Fruit fly (Drosophila melanogaster): ENCODE data around the gene Tengl2.

The Tengl2 gene

DNA sequence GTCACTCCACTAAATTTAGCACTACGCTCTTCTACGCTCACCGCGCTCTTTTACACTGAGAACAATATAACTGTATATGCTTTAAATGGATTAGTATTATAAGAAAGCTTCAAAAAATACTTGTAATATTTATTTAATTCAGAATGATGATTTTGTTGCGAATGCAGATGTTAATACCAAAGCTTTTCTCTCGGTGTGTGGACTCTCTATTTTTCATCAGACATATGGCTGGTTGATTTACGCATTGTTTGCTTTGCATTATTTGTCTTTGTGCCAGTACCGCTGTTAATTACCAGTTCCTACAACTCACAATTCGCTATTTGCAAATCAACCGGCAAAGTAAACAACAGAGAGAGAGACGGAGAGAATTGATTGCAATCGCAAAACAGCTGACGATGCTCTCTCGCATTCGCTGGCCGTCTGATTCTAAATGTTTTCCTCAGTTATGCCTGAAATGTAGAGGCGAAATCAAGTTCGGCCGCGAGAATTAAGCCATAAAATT lies 17.5 kb downstream of the Tengl2 start:
- TF ChIP-seq Hr39 (GFP tag; optimal IDR thresholded peaks at IDR 0.05) (peak; percentile 97), CG6808 (GFP tag; optimal IDR thresholded peaks at IDR 0.05) (peak; percentile 98), CG6163 (GFP tag; IDR thresholded peaks at IDR 0.05) (peak; percentile 100), dac (GFP tag; optimal IDR thresholded peaks at IDR 0.05) (peak; percentile 96), CG8119 (GFP tag; IDR thresholded peaks at IDR 0.05) (peak; percentile 100), esn (GFP tag; optimal IDR thresholded peaks at IDR 0.05) (peak; percentile 99), CG11902 (GFP tag; optimal IDR thresholded peaks at IDR 0.05) (peak; percentile 95), Lpt (GFP tag; optimal IDR thresholded peaks at IDR 0.05) (peak; percentile 98), achi (GFP tag; optimal IDR thresholded peaks at IDR 0.05) (peak; percentile 98), Met (GFP tag; optimal IDR thresholded peaks at IDR 0.05) (peak; percentile 99), CG6276 (GFP tag; optimal IDR thresholded peaks at IDR 0.05) (peak; percentile 97), CG10669 (GFP tag; optimal IDR thresholded peaks at IDR 0.05) (peak; percentile 99), Smox (GFP tag; optimal IDR thresholded peaks at IDR 0.05) (peak; percentile 97), fkh (GFP tag; optimal IDR thresholded peaks at IDR 0.05) (peak; percentile 94), Hr38 (GFP tag; optimal IDR thresholded peaks at IDR 0.05) (peak; percentile 85), CG8632 (GFP tag; optimal IDR thresholded peaks at IDR 0.05) (peak; percentile 99), Gug (GFP tag; IDR thresholded peaks at IDR 0.05) (peak; percentile 99), spab (GFP tag; optimal IDR thresholded peaks at IDR 0.05) (peak; percentile 99), Hr4 (GFP tag; optimal IDR thresholded peaks at IDR 0.05) (peak; percentile 100), CG6854 (GFP tag; optimal IDR thresholded peaks at IDR 0.05) (peak; percentile 85), CG11294 (GFP tag; IDR thresholded peaks at IDR 0.05) (peak; percentile 99), svp (GFP tag) (peak; percentile 98), eg (GFP tag; IDR thresholded peaks at IDR 0.05) (peak; percentile 100), lz (GFP tag; optimal IDR thresholded peaks at IDR 0.05) (peak; percentile 98), salr (GFP tag; optimal IDR thresholded peaks at IDR 0.05) (peak; percentile 98 to 99), CG8319 (GFP tag; optimal IDR thresholded peaks at IDR 0.05) (peak; percentile 98), fd85E (GFP tag; optimal IDR thresholded peaks at IDR 0.05) (peak; percentile 94), ss (GFP tag; optimal IDR thresholded peaks at IDR 0.05) (peak; percentile 97 to 99), cyc (GFP tag; optimal IDR thresholded peaks at IDR 0.05) (peak; percentile 97), CG32006 (GFP tag; optimal IDR thresholded peaks at IDR 0.05) (peak; percentile 99), OdsH (GFP tag; optimal IDR thresholded peaks at IDR 0.05) (peak; percentile 99), CG16779 (tag; optimal IDR thresholded peaks at IDR 0.05) (peak; percentile 98), CG4318 (GFP tag; optimal IDR thresholded peaks at IDR 0.05) (peak; percentile 96), Ets21C (GFP tag; optimal IDR thresholded peaks at IDR 0.05) (peak; percentile 95), CG7368 (GFP tag; optimal IDR thresholded peaks at IDR 0.05) (peak; percentile 98), Ets96B (tag; optimal IDR thresholded peaks at IDR 0.05) (peak; percentile 98), Sox102F (GFP tag; optimal IDR thresholded peaks at IDR 0.05) (peak; percentile 99), CG34406 (GFP tag; optimal IDR thresholded peaks at IDR 0.05) (peak; percentile 99), topi (GFP tag; optimal IDR thresholded peaks at IDR 0.05) (peak; percentile 98), CG31627 (GFP tag; optimal IDR thresholded peaks at IDR 0.05) (peak; percentile 97), Blimp-1 (GFP tag; optimal IDR thresholded peaks at IDR 0.05) (peak; percentile 87), net (GFP tag; optimal IDR thresholded peaks at IDR 0.05) (peak; percentile 99), fd59A (GFP tag; optimal IDR thresholded peaks at IDR 0.05) (peak; percentile 99), CG11762 (GFP tag; optimal IDR thresholded peaks at IDR 0.05; ENCODE audit: insufficient read depth) (peak; percentile 97), vri (GFP tag; optimal IDR thresholded peaks at IDR 0.05) (peak; percentile 99), dsx (GFP tag; optimal IDR thresholded peaks at IDR 0.05; ENCODE audit: poor library complexity, severe bottlenecking) (peak; percentile 98), Sox14 (GFP tag; optimal IDR thresholded peaks at IDR 0.05) (peak; percentile 99), Eip75B (GFP tag; optimal IDR thresholded peaks at IDR 0.05) (peak; percentile 99), CG15336 (GFP tag; IDR thresholded peaks at IDR 0.05) (peak; percentile 100), CG3919 (GFP tag; optimal IDR thresholded peaks at IDR 0.05) (peak; percentile 99), Eip78C (GFP tag) (peak; percentile 100)

All from whole organism, prepupa.